Worm (Caenorhabditis elegans) whole organism, late embryonic: Measurements from ENCODE around the gene Y116A8A.2.

Experiments used
- T23F11.4 ChIP-seq: fragments of 200-800 bp; sonication (Bioruptor generic); optimal IDR thresholded peaks from 2 replicates; lab custom pipeline; 2018; ENCODE audit warnings: mild to moderate bottlenecking, missing genetic modification characterization, missing compliant biosample characterization
- ama-1 ChIP-seq: fragments of 150-350 bp; optimal IDR thresholded peaks from 2 replicates; lab custom pipeline; 2014
- ceh-22 ChIP-seq: sonication (generic microtip); optimal IDR thresholded peaks from 2 replicates; lab custom pipeline; 2017; ENCODE audit warnings: missing biosample characterization, missing genetic modification characterization
- dve-1 ChIP-seq: sonication (generic microtip); optimal IDR thresholded peaks from 2 replicates; lab custom pipeline; 2017; ENCODE audit warnings: antibody characterized with exemption, mild to moderate bottlenecking, missing genetic modification characterization, missing compliant biosample characterization
- hlh-13 ChIP-seq: fragments of 200-800 bp; sonication (Bioruptor generic); optimal IDR thresholded peaks from 2 replicates; lab custom pipeline; 2018; ENCODE audit warnings: mild to moderate bottlenecking, missing genetic modification characterization, missing compliant biosample characterization
- lim-6 ChIP-seq: sonication (generic microtip); optimal IDR thresholded peaks from 2 replicates; lab custom pipeline; 2016; ENCODE audit warnings: missing genetic modification characterization, missing compliant biosample characterization
- madf-2 ChIP-seq: sonication (generic microtip); optimal IDR thresholded peaks from 2 replicates; lab custom pipeline; 2017; ENCODE audit warnings: missing genetic modification characterization, missing compliant biosample characterization
- nfya-1 ChIP-seq: sonication (generic microtip); optimal IDR thresholded peaks from 2 replicates; lab custom pipeline; 2017; ENCODE audit warnings: missing genetic modification characterization, mild to moderate bottlenecking, missing compliant biosample characterization, antibody characterized with exemption, moderate library complexity
- nhr-232 ChIP-seq: sonication (generic microtip); optimal IDR thresholded peaks from 2 replicates; lab custom pipeline; 2016; ENCODE audit warnings: missing genetic modification characterization, missing compliant biosample characterization
- pag-3 ChIP-seq: sonication (generic microtip); optimal IDR thresholded peaks from 2 replicates; lab custom pipeline; 2016; ENCODE audit warnings: missing compliant biosample characterization, missing genetic modification characterization, borderline replicate concordance
- pax-1 ChIP-seq: fragments of 150-350 bp; optimal IDR thresholded peaks from 2 replicates; lab custom pipeline; 2014; ENCODE audit warnings: missing biosample characterization, missing genetic modification characterization
- pha-4 ChIP-seq: fragments of 150-350 bp; optimal IDR thresholded peaks from 2 replicates; lab custom pipeline; 2018; ENCODE audit warnings: missing biosample characterization, missing genetic modification reagents, missing genetic modification characterization
- sox-4 ChIP-seq: sonication (generic microtip); optimal IDR thresholded peaks from 2 replicates; lab custom pipeline; 2017; ENCODE audit warnings: mild to moderate bottlenecking, missing genetic modification characterization, inconsistent platforms, missing compliant biosample characterization

DNA sequence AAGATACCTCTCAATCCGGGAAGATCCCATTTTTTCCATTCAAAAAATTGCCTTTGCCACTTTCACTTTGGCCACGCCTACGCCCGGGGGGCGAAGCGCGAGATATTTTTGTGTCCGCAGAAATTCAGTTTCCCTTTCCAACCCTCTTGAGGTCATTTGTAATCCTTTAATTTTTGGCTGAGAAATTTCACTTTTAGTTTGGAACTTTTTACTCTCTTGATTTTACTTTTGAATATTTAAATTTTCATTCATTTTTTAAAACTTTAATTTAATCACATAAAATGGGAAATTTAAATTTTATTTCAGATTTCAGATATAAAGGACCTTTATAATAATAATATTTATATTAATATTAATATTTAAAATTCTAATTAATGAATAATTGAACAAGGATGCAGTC is 38.3 kb downstream of the Y116A8A.2 start, which contains the start of gene Y43D4A.5:
- no peak for TF ChIP-seq pag-3 (tag; lab: Kevin White, UChicago)
- TF ChIP-seq pha-4: no peak
- no peak for TF ChIP-seq ceh-22 (tag; lab: Kevin White, UChicago)
- TF ChIP-seq hlh-13 (GFP tag; lab: Kevin White, UChicago): no peak
- no peak for TF ChIP-seq ama-1 (lab: Kevin White, UChicago)
- TF ChIP-seq T23F11.4 (GFP tag; lab: Kevin White, UChicago): no peak
- TF ChIP-seq sox-4 (tag; lab: Kevin White, UChicago): no peak
- TF ChIP-seq madf-2 (tag; lab: Kevin White, UChicago): no peak
- no peak for TF ChIP-seq nfya-1 (tag; lab: Kevin White, UChicago)
- TF ChIP-seq nhr-232 (tag; lab: Kevin White, UChicago): no peak
- TF ChIP-seq pax-1: no peak
- TF ChIP-seq lim-6: no peak
- no peak for TF ChIP-seq dve-1 (tag; lab: Kevin White, UChicago)
